Fruit fly (Drosophila melanogaster): Measurements from ENCODE around the gene SdhBL.

dm6 chrX:18899835-18900460, 5.7 kb downstream of the SdhBL start, which contains the start of gene CG7378:
- TF ChIP-seq psq (optimal IDR thresholded peaks at IDR 0.05) (no peak), EcR (GFP tag; optimal IDR thresholded peaks at IDR 0.05) (no peak), usp (GFP tag; optimal IDR thresholded peaks at IDR 0.05) (no peak), Dll (optimal IDR thresholded peaks at IDR 0.05) (no peak), CG8478 (optimal IDR thresholded peaks at IDR 0.05) (no peak)

Measured in whole organism.